Worm (Caenorhabditis elegans) whole organism, late embryonic: ENCODE results near the gene tsp-1.

ENCODE experiments used
- C08G9.2 ChIP-seq: sonication (generic microtip); optimal IDR thresholded peaks from 2 replicates; lab custom pipeline; 2016; ENCODE audit warnings: mild to moderate bottlenecking, missing genetic modification characterization, moderate library complexity, missing compliant biosample characterization
- C38D4.7 ChIP-seq: fragments of 200-800 bp; sonication (Bioruptor generic); optimal IDR thresholded peaks from 2 replicates; lab custom pipeline; 2018; ENCODE audit warnings: mild to moderate bottlenecking, missing genetic modification characterization, moderate library complexity, missing compliant biosample characterization
- F13H6.1 ChIP-seq: sonication (generic microtip); optimal IDR thresholded peaks from 2 replicates; lab custom pipeline; 2016; ENCODE audit warnings: missing genetic modification characterization, missing compliant biosample characterization
- K02D7.2 ChIP-seq: sonication (generic microtip); optimal IDR thresholded peaks from 2 replicates; lab custom pipeline; 2017; ENCODE audit warnings: mild to moderate bottlenecking, missing genetic modification characterization, missing compliant biosample characterization
- K09A11.1 ChIP-seq: sonication (generic microtip); optimal IDR thresholded peaks from 2 replicates; lab custom pipeline; 2017; ENCODE audit warnings: antibody characterized with exemption, mild to moderate bottlenecking, missing genetic modification characterization, missing compliant biosample characterization; ENCODE audit not compliant: insufficient read depth
- ceh-18 ChIP-seq: sonication (generic microtip); optimal IDR thresholded peaks from 2 replicates; lab custom pipeline; 2016; ENCODE audit warnings: missing genetic modification characterization, missing compliant biosample characterization
- ceh-22 ChIP-seq: sonication (generic microtip); optimal IDR thresholded peaks from 2 replicates; lab custom pipeline; 2017; ENCODE audit warnings: missing biosample characterization, missing genetic modification characterization
- ceh-31 ChIP-seq: sonication (generic microtip); optimal IDR thresholded peaks from 2 replicates; lab custom pipeline; 2016; ENCODE audit warnings: missing genetic modification characterization, missing compliant biosample characterization
- ceh-34 ChIP-seq: sonication (generic microtip); optimal IDR thresholded peaks from 2 replicates; lab custom pipeline; 2016; ENCODE audit warnings: mild to moderate bottlenecking, missing genetic modification characterization, missing compliant biosample characterization
- ceh-6 ChIP-seq: fragments of 200-800 bp; sonication (Bioruptor generic); optimal IDR thresholded peaks from 2 replicates; lab custom pipeline; 2018; ENCODE audit warnings: mild to moderate bottlenecking, missing genetic modification characterization, missing compliant biosample characterization
- che-1 ChIP-seq: sonication (generic microtip); optimal IDR thresholded peaks from 2 replicates; lab custom pipeline; 2016; ENCODE audit warnings: mild to moderate bottlenecking, missing genetic modification characterization, missing compliant biosample characterization
- dmd-4 ChIP-seq: sonication (generic microtip); optimal IDR thresholded peaks from 2 replicates; lab custom pipeline; 2016; ENCODE audit warnings: borderline replicate concordance, missing genetic modification characterization, missing compliant biosample characterization
- dve-1 ChIP-seq: sonication (generic microtip); optimal IDR thresholded peaks from 2 replicates; lab custom pipeline; 2017; ENCODE audit warnings: antibody characterized with exemption, mild to moderate bottlenecking, missing genetic modification characterization, missing compliant biosample characterization
- elt-2 ChIP-seq: sonication (generic microtip); optimal IDR thresholded peaks from 2 replicates; lab custom pipeline; 2016; ENCODE audit warnings: missing genetic modification reagents, missing genetic modification characterization, missing compliant biosample characterization
- elt-4 ChIP-seq: sonication (generic microtip); optimal IDR thresholded peaks from 2 replicates; lab custom pipeline; 2016; ENCODE audit warnings: missing genetic modification characterization, missing compliant biosample characterization
- ets-4 ChIP-seq: sonication (generic microtip); optimal IDR thresholded peaks from 2 replicates; lab custom pipeline; 2016; ENCODE audit warnings: missing genetic modification characterization, missing compliant biosample characterization
- fkh-6 ChIP-seq: sonication (generic microtip); optimal IDR thresholded peaks from 2 replicates; lab custom pipeline; 2016; ENCODE audit warnings: missing genetic modification characterization, missing compliant biosample characterization
- hlh-15 ChIP-seq: sonication (generic microtip); optimal IDR thresholded peaks from 2 replicates; lab custom pipeline; 2016; ENCODE audit warnings: missing genetic modification characterization, missing compliant biosample characterization
- lim-6 ChIP-seq: sonication (generic microtip); optimal IDR thresholded peaks from 2 replicates; lab custom pipeline; 2016; ENCODE audit warnings: missing genetic modification characterization, missing compliant biosample characterization
- lin-11 ChIP-seq: fragments of 200-800 bp; sonication (Bioruptor generic); optimal IDR thresholded peaks from 2 replicates; lab custom pipeline; 2018; ENCODE audit warnings: mild to moderate bottlenecking, missing genetic modification characterization, missing compliant biosample characterization
- madf-2 ChIP-seq: sonication (generic microtip); optimal IDR thresholded peaks from 2 replicates; lab custom pipeline; 2017; ENCODE audit warnings: missing genetic modification characterization, missing compliant biosample characterization
- mec-3 ChIP-seq: sonication (generic microtip); optimal IDR thresholded peaks from 2 replicates; lab custom pipeline; 2016; ENCODE audit warnings: borderline replicate concordance, missing genetic modification characterization, missing compliant biosample characterization
- nfya-1 ChIP-seq: sonication (generic microtip); optimal IDR thresholded peaks from 2 replicates; lab custom pipeline; 2017; ENCODE audit warnings: missing genetic modification characterization, mild to moderate bottlenecking, missing compliant biosample characterization, antibody characterized with exemption, moderate library complexity
- nhr-11 ChIP-seq: fragments of 150-350 bp; optimal IDR thresholded peaks from 2 replicates; lab custom pipeline; 2014; ENCODE audit warnings: missing biosample characterization, missing genetic modification characterization
- npax-4 ChIP-seq: sonication (generic microtip); optimal IDR thresholded peaks from 2 replicates; lab custom pipeline; 2016; ENCODE audit warnings: missing genetic modification characterization, missing compliant biosample characterization
- pag-3 ChIP-seq: sonication (generic microtip); optimal IDR thresholded peaks from 2 replicates; lab custom pipeline; 2016; ENCODE audit warnings: missing compliant biosample characterization, missing genetic modification characterization, borderline replicate concordance
- pat-9 ChIP-seq: fragments of 200-800 bp; sonication (Bioruptor generic); optimal IDR thresholded peaks from 2 replicates; lab custom pipeline; 2018; ENCODE audit warnings: mild to moderate bottlenecking, missing genetic modification characterization, moderate library complexity, missing compliant biosample characterization
- pha-2 ChIP-seq: sonication (generic microtip); optimal IDR thresholded peaks from 2 replicates; lab custom pipeline; 2017; ENCODE audit warnings: mild to moderate bottlenecking, missing genetic modification characterization, missing compliant biosample characterization
- pqm-1 ChIP-seq: sonication (generic microtip); optimal IDR thresholded peaks from 2 replicates; lab custom pipeline; 2016; ENCODE audit warnings: missing genetic modification characterization, missing compliant biosample characterization
- pros-1 ChIP-seq: fragments of 150-350 bp; optimal IDR thresholded peaks from 2 replicates; lab custom pipeline; 2014; ENCODE audit warnings: missing biosample characterization, missing genetic modification reagents, missing genetic modification characterization
- ref-2 ChIP-seq: sonication (generic microtip); optimal IDR thresholded peaks from 2 replicates; lab custom pipeline; 2016; ENCODE audit warnings: missing genetic modification characterization, missing compliant biosample characterization
- sox-2 ChIP-seq: fragments of 200-800 bp; sonication (Bioruptor generic); IDR thresholded peaks from 2 replicates; pipeline ENCODE4 v1.3.6; 2022; ENCODE audit warnings: missing genetic modification reagents, missing genetic modification characterization, missing compliant biosample characterization
- syd-9 ChIP-seq: sonication (generic microtip); optimal IDR thresholded peaks from 2 replicates; lab custom pipeline; 2016; ENCODE audit warnings: mild to moderate bottlenecking, missing genetic modification characterization, moderate library complexity, missing compliant biosample characterization
- unc-42 ChIP-seq: sonication (generic microtip); optimal IDR thresholded peaks from 2 replicates; lab custom pipeline; 2016; ENCODE audit warnings: missing genotype, missing genetic modification characterization, missing compliant biosample characterization
- unc-55 ChIP-seq: sonication (generic microtip); optimal IDR thresholded peaks from 2 replicates; lab custom pipeline; 2017; ENCODE audit warnings: missing biosample characterization, missing genetic modification reagents, missing genetic modification characterization
- unc-86 ChIP-seq: sonication (generic microtip); optimal IDR thresholded peaks from 2 replicates; lab custom pipeline; 2016; ENCODE audit warnings: missing genetic modification characterization, missing compliant biosample characterization
- ztf-16 ChIP-seq: sonication (generic microtip); optimal IDR thresholded peaks from 2 replicates; lab custom pipeline; 2017; ENCODE audit warnings: missing genetic modification characterization, missing compliant biosample characterization

The tsp-1 gene

DNA sequence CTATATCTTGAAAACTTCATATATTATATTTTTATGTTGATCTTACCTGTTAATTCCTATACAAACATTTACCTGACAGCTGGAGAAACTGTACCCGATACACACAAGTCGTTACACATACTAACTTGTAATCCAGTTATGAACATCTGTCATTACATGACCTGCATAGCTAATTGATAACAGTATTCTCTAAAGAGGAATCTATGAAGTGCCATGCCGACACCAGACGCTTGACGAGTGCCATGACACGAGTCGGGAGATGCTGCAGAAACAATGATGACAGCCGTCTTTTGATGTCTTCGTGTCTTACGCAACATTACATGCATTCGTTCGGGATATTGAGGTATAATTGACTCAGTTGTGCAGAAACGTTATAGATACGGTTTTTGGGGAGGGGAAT is 19.1 kb downstream of the tsp-1 start:
- TF ChIP-seq ztf-16, result no peak
- TF ChIP-seq che-1 (tag; lab: Kevin White, UChicago), result no peak
- no peak for TF ChIP-seq dmd-4 (tag; lab: Kevin White, UChicago)
- TF ChIP-seq npax-4, result no peak
- peak; percentile 38 for TF ChIP-seq unc-86 (tag; lab: Kevin White, UChicago)
- TF ChIP-seq K09A11.1 (tag; lab: Kevin White, UChicago), result no peak
- TF ChIP-seq K02D7.2 (tag; lab: Kevin White, UChicago), result no peak
- no peak for TF ChIP-seq ceh-22 (tag; lab: Kevin White, UChicago)
- TF ChIP-seq, all 69 proteins: peak for 1

DNA sequence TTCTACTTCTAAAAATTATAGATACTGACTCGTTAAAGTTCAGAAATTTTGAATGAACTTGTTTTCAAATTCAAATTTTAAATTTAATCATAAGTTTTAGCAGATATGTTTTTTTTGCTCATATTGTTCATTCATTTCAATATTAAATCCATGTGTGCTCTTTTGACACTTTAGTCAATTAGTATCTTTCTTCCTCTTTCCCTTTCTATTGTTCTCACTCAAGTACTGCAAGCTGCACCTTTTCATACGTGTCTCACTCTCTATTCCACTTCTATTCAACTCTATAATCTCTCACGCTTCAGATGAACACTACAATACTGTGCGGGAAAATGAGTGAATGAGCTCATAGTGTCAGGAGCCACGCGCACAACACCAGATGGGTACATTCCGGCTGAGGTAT is 21.3 kb downstream of the tsp-1 start, which contains the start of gene C30A5.16:
TSS of gene C30A5.16 (plus strand) at position 301 of the 400 bp plus-strand sequence.
- TF ChIP-seq ceh-31 (peak; percentile 75), sox-2 (GFP tag; lab: Robert Waterston, UW) (peak; percentile 24), dve-1 (tag; lab: Kevin White, UChicago) (no peak)
- TF ChIP-seq, all 69 proteins: peak for 2

DNA sequence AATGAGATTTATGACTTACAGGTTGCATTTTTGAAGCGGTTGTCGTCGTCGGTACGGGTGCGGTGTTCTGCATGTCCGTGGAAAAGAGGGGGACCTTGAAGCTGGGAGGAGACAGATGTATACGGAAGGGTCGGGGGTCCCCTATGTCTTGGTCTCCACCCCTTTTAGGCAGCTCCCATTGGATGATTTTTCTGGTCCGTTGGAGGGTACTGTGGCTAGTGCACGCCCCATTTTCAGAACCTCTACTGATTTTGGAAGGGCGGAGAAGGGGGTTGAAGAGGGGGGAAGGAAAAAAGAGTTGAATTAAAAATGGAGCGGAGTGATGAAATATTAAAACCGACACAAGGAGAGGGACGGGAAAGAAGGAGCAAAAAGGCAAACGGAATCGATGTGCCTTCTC is 23.0 kb downstream of the tsp-1 start, which contains the start of gene unc-86:
TSS of gene unc-86 (minus strand) at position 113 of the 400 bp plus-strand sequence.
- TF ChIP-seq nfya-1 (tag; lab: Kevin White, UChicago) (peak; percentile 64), unc-42 (no peak), unc-86 (tag; lab: Kevin White, UChicago) (peak; percentile 25), ceh-31 (peak; percentile 53), elt-2 (tag; lab: Kevin White, UChicago) (no peak)

ce11 chrIII:8211562-8211961 is 27.7 kb downstream of the tsp-1 start:
- TF ChIP-seq ceh-6 (GFP tag; lab: Kevin White, UChicago) (no peak), fkh-6 (tag; lab: Kevin White, UChicago) (no peak), ets-4 (no peak), ceh-31 (peak; percentile 42), unc-86 (tag; lab: Kevin White, UChicago) (no peak)

ce11 chrIII:8209775-8210174 is 29.4 kb downstream of the tsp-1 start, which contains the start of gene C30A5.10:
TSS of gene C30A5.10 (minus strand) at chrIII:8209875.
- no peak for TF ChIP-seq ceh-18 (tag; lab: Kevin White, UChicago)
- TF ChIP-seq madf-2 (tag; lab: Kevin White, UChicago), result no peak
- TF ChIP-seq pha-2 (tag; lab: Kevin White, UChicago), result no peak
- TF ChIP-seq syd-9 (tag; lab: Kevin White, UChicago), result no peak
- TF ChIP-seq pros-1 (tag; lab: Kevin White, UChicago), result no peak
- no peak for TF ChIP-seq dmd-4 (tag; lab: Kevin White, UChicago)
- no peak for TF ChIP-seq pag-3
- no peak for TF ChIP-seq nfya-1 (tag; lab: Kevin White, UChicago)
- no peak for TF ChIP-seq elt-4 (tag; lab: Kevin White, UChicago)
- no peak for TF ChIP-seq nhr-11 (tag; lab: Kevin White, UChicago)
- no peak for TF ChIP-seq F13H6.1 (tag; lab: Kevin White, UChicago)
- TF ChIP-seq K09A11.1 (tag; lab: Kevin White, UChicago), result no peak
- TF ChIP-seq unc-55 (GFP tag; lab: Kevin White, UChicago), result no peak

DNA sequence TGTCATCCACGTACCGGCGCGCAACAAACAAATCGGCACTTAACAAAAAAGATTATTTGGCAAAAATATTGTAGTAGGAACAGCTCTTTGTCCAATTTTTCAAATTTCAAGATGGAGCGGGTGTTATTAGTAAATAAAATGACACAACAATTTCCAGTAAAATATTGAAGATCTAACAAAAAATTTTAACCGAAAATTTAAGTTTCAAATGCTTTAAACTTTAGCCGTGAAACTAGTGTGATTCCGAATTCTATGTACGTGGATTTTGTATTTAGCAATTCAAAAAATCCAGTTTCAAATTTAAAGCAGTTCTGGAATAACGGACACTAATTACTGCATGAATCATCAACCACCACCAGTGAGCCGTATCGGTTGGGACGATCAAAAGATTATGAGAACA is 36.5 kb downstream of the tsp-1 start, which contains the start of gene snb-5:
TSS of gene snb-5 (plus strand) at position 301 of the 400 bp plus-strand sequence.
- no peak for TF ChIP-seq pqm-1 (tag; lab: Kevin White, UChicago)
- no peak for TF ChIP-seq C08G9.2 (tag; lab: Kevin White, UChicago)
- no peak for TF ChIP-seq elt-2 (tag; lab: Kevin White, UChicago)
- TF ChIP-seq lim-6 (tag; lab: Kevin White, UChicago), result no peak
- no peak for TF ChIP-seq C38D4.7 (GFP tag; lab: Kevin White, UChicago)
- no peak for TF ChIP-seq ref-2 (tag; lab: Kevin White, UChicago)
- TF ChIP-seq mec-3, result no peak
- no peak for TF ChIP-seq ceh-34
- no peak for TF ChIP-seq pat-9
- TF ChIP-seq fkh-6 (tag; lab: Kevin White, UChicago), result no peak
- no peak for TF ChIP-seq pag-3
- TF ChIP-seq hlh-15 (tag; lab: Kevin White, UChicago), result no peak
- no peak for TF ChIP-seq nhr-11 (tag; lab: Kevin White, UChicago)
- TF ChIP-seq lin-11 (tag; lab: Kevin White, UChicago), result no peak
- TF ChIP-seq che-1 (tag; lab: Kevin White, UChicago), result no peak
- TF ChIP-seq ets-4, result no peak
